Worm (Caenorhabditis elegans): ENCODE results near the gene C56C10.7.

DNA sequence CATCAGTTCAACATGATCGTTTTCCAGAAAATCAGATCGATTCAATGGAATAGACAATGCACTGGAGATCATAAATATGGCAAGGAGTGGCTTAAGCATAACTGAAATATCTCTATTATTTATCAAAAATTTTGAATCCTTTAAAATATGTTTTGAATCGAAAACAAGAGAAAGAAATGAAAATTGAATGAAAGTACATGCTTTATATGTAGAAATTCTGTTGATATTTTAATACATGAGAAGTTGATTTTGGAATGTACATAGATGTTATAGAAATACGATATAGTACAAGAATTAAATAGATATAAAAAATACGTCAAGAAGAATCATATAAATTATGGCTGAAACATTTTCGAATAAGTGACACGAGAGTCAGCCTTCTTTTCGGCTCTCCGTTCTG, 4.9 kb upstream of the C56C10.7 start, which contains the start of gene C56C10.9:
- TF ChIP-seq blmp-1 (tag; optimal IDR thresholded peaks at IDR 0.05) (no peak), elt-1 (tag; optimal IDR thresholded peaks at IDR 0.05; ENCODE audit: borderline replicate concordance, insufficient read depth) (no peak), lin-13 (tag; optimal IDR thresholded peaks at IDR 0.05) (no peak), pha-4 (tag; optimal IDR thresholded peaks at IDR 0.05) (no peak), snpc-4 (tag; optimal IDR thresholded peaks at IDR 0.05) (no peak), unc-120 (tag; optimal IDR thresholded peaks at IDR 0.05; ENCODE audit: poor library complexity, severe bottlenecking) (no peak), unc-39 (tag; optimal IDR thresholded peaks at IDR 0.05) (no peak), hlh-1 (tag; optimal IDR thresholded peaks at IDR 0.05) (no peak), nhr-12 (tag; optimal IDR thresholded peaks at IDR 0.05) (no peak), sem-2 (GFP tag; optimal IDR thresholded peaks at IDR 0.05) (no peak), unc-62 (GFP tag; optimal IDR thresholded peaks at IDR 0.05) (no peak), flh-1 (GFP tag; optimal IDR thresholded peaks at IDR 0.05) (no peak), nhr-237 (tag; optimal IDR thresholded peaks at IDR 0.05) (no peak)

Data from whole organism, mixed stage, embryonic.